Fruit fly (Drosophila melanogaster) whole organism, wandering third instar larva: ENCODE data around the gene Mst98Ca.

ENCODE experiments used
- Abd-B ChIP-seq: fragments of >200 bp; optimal IDR thresholded peaks from 2 replicates; lab custom pipeline; 2017; ENCODE audit warnings: missing biosample characterization, missing genetic modification characterization
- CG32264 ChIP-seq: fragments of 200-800 bp; sonication (Bioruptor generic); optimal IDR thresholded peaks from 2 replicates; lab custom pipeline; 2016; ENCODE audit warnings: missing biosample characterization, missing genetic modification characterization
- CG9705 ChIP-seq: fragments of 200-800 bp; sonication (Bioruptor generic); optimal IDR thresholded peaks from 2 replicates; lab custom pipeline; 2018; ENCODE audit warnings: missing biosample characterization, mild to moderate bottlenecking, missing genetic modification characterization
- CrebA ChIP-seq: fragments of 200-800 bp; sonication (Bioruptor generic); optimal IDR thresholded peaks from 2 replicates; lab custom pipeline; 2016; ENCODE audit warnings: missing biosample characterization, mild to moderate bottlenecking, missing genetic modification characterization, borderline replicate concordance
- Dfd ChIP-seq: fragments of >200 bp; optimal IDR thresholded peaks from 2 replicates; lab custom pipeline; 2017; ENCODE audit warnings: missing biosample characterization, missing genetic modification characterization
- Dif ChIP-seq: fragments of 200-275, 200-300 bp; sonication (Bioruptor generic); optimal IDR thresholded peaks from 2 replicates; lab custom pipeline; 2018; ENCODE audit warnings: missing biosample characterization, missing genetic modification characterization; ENCODE audit not compliant: partially characterized antibody
- GATAd ChIP-seq: sonication (Bioruptor generic); optimal IDR thresholded peaks from 2 replicates; lab custom pipeline; 2016; ENCODE audit warnings: missing biosample characterization, missing genetic modification characterization
- HLH106 ChIP-seq: fragments of 200-800 bp; optimal IDR thresholded peaks from 3 replicates; lab custom pipeline; 2019; ENCODE audit warnings: missing biosample characterization, mild to moderate bottlenecking, missing genetic modification characterization, moderate library complexity
- Hnf4 ChIP-seq: fragments of 200-800 bp; sonication (Bioruptor generic); optimal IDR thresholded peaks from 2 replicates; lab custom pipeline; 2016; ENCODE audit warnings: missing biosample characterization, mild to moderate bottlenecking, missing genetic modification characterization
- Hr78 ChIP-seq: fragments of >200 bp; optimal IDR thresholded peaks from 2 replicates; lab custom pipeline; 2017; ENCODE audit warnings: missing biosample characterization, missing genetic modification characterization
- Hr83 ChIP-seq: fragments of 200-300 bp; sonication (Bioruptor generic); optimal IDR thresholded peaks from 2 replicates; lab custom pipeline; 2016; ENCODE audit warnings: missing biosample characterization, mild to moderate bottlenecking, missing genetic modification characterization, moderate library complexity; ENCODE audit not compliant: poor library complexity, severe bottlenecking
- Jra ChIP-seq: sonication (Bioruptor generic); optimal IDR thresholded peaks from 2 replicates; lab custom pipeline; 2016; ENCODE audit warnings: missing biosample characterization, missing genetic modification characterization
- Mio ChIP-seq: sonication (Bioruptor generic); optimal IDR thresholded peaks from 2 replicates; lab custom pipeline; 2016; ENCODE audit warnings: missing biosample characterization, missing genetic modification characterization
- Myc ChIP-seq: fragments of >200 bp; optimal IDR thresholded peaks from 2 replicates; lab custom pipeline; 2017
- N ChIP-seq: fragments of >200 bp; optimal IDR thresholded peaks from 2 replicates; lab custom pipeline; 2018; ENCODE audit warnings: missing biosample characterization, missing external identifiers, missing genetic modification characterization
- OdsH ChIP-seq: fragments of 200-800 bp; sonication (Bioruptor generic); optimal IDR thresholded peaks from 2 replicates; lab custom pipeline; 2016; ENCODE audit warnings: missing biosample characterization, mild to moderate bottlenecking, missing genetic modification characterization
- Rel ChIP-seq, 2 experiments: fragments of 200-800 bp; sonication (Bioruptor generic) in 1 of 2; optimal IDR thresholded peaks; 2 replicates in 1 of 2; 3 replicates in 1 of 2; lab custom pipeline; 2016 to 2019; ENCODE audit warnings: mild to moderate bottlenecking in 2 of 2, missing biosample characterization in 2 of 2, missing genetic modification characterization in 2 of 2, moderate library complexity in 1 of 2
- Sp1 ChIP-seq: fragments of 200-800 bp; sonication (Bioruptor generic); optimal IDR thresholded peaks from 3 replicates; lab custom pipeline; 2019; ENCODE audit warnings: missing biosample characterization, mild to moderate bottlenecking, missing genetic modification characterization, moderate library complexity
- Vsx2 ChIP-seq: fragments of 200-300, 225-300 bp; sonication (Bioruptor generic); optimal IDR thresholded peaks from 2 replicates; lab custom pipeline; 2018; ENCODE audit warnings: missing biosample characterization, missing genetic modification characterization; ENCODE audit not compliant: partially characterized antibody
- br ChIP-seq: fragments of 200-800 bp; sonication (Bioruptor generic); optimal IDR thresholded peaks from 2 replicates; lab custom pipeline; 2016; ENCODE audit warnings: missing biosample characterization, missing genetic modification characterization
- brk ChIP-seq: fragments of 200-800 bp; sonication (Bioruptor generic); optimal IDR thresholded peaks from 2 replicates; lab custom pipeline; 2016; ENCODE audit warnings: missing biosample characterization, mild to moderate bottlenecking, missing genetic modification characterization
- dl ChIP-seq, 2 experiments: fragments of 175-275, 200-275 bp in 1 of 2; fragments of 200-275 bp in 1 of 2; sonication (Bioruptor generic); optimal IDR thresholded peaks; lab custom pipeline; 2018; ENCODE audit warnings: mild to moderate bottlenecking in 2 of 2, missing biosample characterization in 2 of 2, missing genetic modification characterization in 2 of 2, moderate library complexity in 2 of 2; ENCODE audit not compliant: partially characterized antibody in 2 of 2, insufficient read depth in 1 of 2
- dmrt93B ChIP-seq: fragments of 200-800 bp; sonication (Bioruptor generic); optimal IDR thresholded peaks from 2 replicates; lab custom pipeline; 2018; ENCODE audit warnings: missing biosample characterization, mild to moderate bottlenecking, missing genetic modification characterization
- dsf ChIP-seq: sonication (Bioruptor generic); optimal IDR thresholded peaks from 2 replicates; lab custom pipeline; 2016; ENCODE audit warnings: missing biosample characterization, missing genetic modification characterization, borderline replicate concordance
- ey ChIP-seq: fragments of 200-800 bp; sonication (Bioruptor generic); optimal IDR thresholded peaks from 2 replicates; lab custom pipeline; 2016; ENCODE audit warnings: missing biosample characterization, missing genetic modification characterization
- foxo ChIP-seq, 2 experiments: fragments of 200-800 bp; sonication (Bioruptor generic); optimal IDR thresholded peaks; 2 replicates in 1 of 2; 3 replicates in 1 of 2; lab custom pipeline; 2016 to 2017; ENCODE audit warnings: missing biosample characterization in 2 of 2, missing genetic modification characterization in 2 of 2
- fru ChIP-seq: fragments of 200-800 bp; sonication (Bioruptor generic); optimal IDR thresholded peaks from 3 replicates; lab custom pipeline; 2016; ENCODE audit warnings: missing biosample characterization, mild to moderate bottlenecking, missing genetic modification characterization
- h ChIP-seq: fragments of 200-800 bp; sonication (Bioruptor generic); optimal IDR thresholded peaks from 3 replicates; lab custom pipeline; 2016; ENCODE audit warnings: missing biosample characterization, mild to moderate bottlenecking, missing genetic modification characterization
- jim ChIP-seq: fragments of 175-275, 200-325 bp; sonication (Bioruptor generic); optimal IDR thresholded peaks from 2 replicates; lab custom pipeline; 2016; ENCODE audit warnings: missing biosample characterization, mild to moderate bottlenecking, missing genetic modification characterization
- lola ChIP-seq: fragments of >200 bp; optimal IDR thresholded peaks from 2 replicates; lab custom pipeline; 2017; ENCODE audit warnings: missing biosample characterization, missing genetic modification characterization
- pan ChIP-seq: fragments of >200 bp; optimal IDR thresholded peaks from 2 replicates; lab custom pipeline; 2017
- psq ChIP-seq: fragments of 200-800 bp; sonication (Bioruptor generic); optimal IDR thresholded peaks from 3 replicates; lab custom pipeline; 2017; ENCODE audit warnings: missing biosample characterization, mild to moderate bottlenecking, missing genetic modification characterization, moderate library complexity
- rgr ChIP-seq: fragments of 200-800 bp; sonication (Bioruptor generic); optimal IDR thresholded peaks from 3 replicates; lab custom pipeline; 2016; ENCODE audit warnings: missing biosample characterization, mild to moderate bottlenecking, missing genetic modification characterization
- sage ChIP-seq: fragments of 200-800 bp; sonication (Bioruptor generic); optimal IDR thresholded peaks from 2 replicates; lab custom pipeline; 2016; ENCODE audit warnings: missing biosample characterization, mild to moderate bottlenecking, missing genetic modification characterization
- sv ChIP-seq: fragments of 200-800 bp; sonication (Bioruptor generic); optimal IDR thresholded peaks from 3 replicates; lab custom pipeline; 2016; ENCODE audit warnings: missing biosample characterization, missing genetic modification characterization
- tai ChIP-seq: sonication (Bioruptor generic); optimal IDR thresholded peaks from 2 replicates; lab custom pipeline; 2016; ENCODE audit warnings: missing biosample characterization, missing genetic modification characterization
- usp ChIP-seq: fragments of >200 bp; optimal IDR thresholded peaks from 2 replicates; lab custom pipeline; 2017; ENCODE audit warnings: missing biosample characterization, missing genetic modification characterization
- woc ChIP-seq: sonication (Bioruptor generic); optimal IDR thresholded peaks from 2 replicates; lab custom pipeline; 2016; ENCODE audit warnings: missing biosample characterization, mild to moderate bottlenecking, missing genetic modification characterization

Mst98Ca gene

DNA sequence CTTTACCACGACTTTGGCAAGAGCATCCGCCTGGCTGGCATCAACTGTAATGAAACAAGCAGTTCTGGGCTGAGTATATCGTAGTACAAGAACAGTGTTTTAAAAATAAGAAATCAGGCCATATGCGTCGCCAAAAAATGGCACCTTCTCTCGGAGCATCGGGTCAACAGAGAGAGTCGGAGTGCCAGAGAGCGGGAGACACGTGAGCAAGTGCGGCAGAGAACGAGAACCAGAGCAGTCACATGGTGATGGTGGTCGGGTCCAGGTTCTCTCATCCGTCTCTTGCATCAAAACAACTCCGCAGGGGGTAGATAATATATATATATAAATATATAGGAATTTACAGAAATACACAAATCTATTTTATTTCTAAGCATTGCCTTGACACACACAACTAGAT is 33.7 kb downstream of the Mst98Ca start:
- TF ChIP-seq Dif (GFP tag; lab: Kevin White, UChicago), result peak; percentile 84
- no peak for TF ChIP-seq jim
- no peak for TF ChIP-seq HLH106 (tag; lab: Kevin White, UChicago)
- peak; percentile 45 to 85 for TF ChIP-seq dl (GFP tag; optimal IDR thresholded peaks at IDR 0.05; lab: Kevin White, UChicago; ENCODE audit: insufficient read depth in 1 of 2, partially characterized antibody in 2 of 2)
- no peak for TF ChIP-seq lola (GFP tag; lab: Kevin White, UChicago)

DNA sequence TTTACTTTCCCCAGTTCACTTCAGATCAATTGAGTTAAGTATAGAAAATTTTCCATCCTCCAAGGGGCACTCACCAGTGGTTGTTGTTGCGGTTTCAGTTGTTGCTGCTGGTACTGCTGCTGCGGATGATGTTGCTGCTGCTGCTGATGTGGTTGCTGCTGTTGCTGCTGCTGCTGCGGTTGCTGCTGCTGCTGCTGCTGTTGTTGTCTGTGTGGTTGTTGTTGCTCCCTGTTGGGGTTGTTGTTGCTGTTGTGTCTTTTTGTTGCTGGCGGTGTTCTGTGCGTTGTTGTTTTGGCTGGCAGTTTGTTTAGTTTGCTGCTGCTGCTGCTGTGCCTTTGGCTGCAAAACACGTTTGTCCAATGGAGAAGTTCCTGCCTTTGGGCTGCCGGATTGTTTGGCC is 34.3 kb downstream of the Mst98Ca start:
- TF ChIP-seq Hnf4 (no peak), rgr (GFP tag; lab: Kevin White, UChicago) (no peak), dmrt93B (GFP tag; lab: Kevin White, UChicago) (no peak), ey (no peak), h (GFP tag; lab: Kevin White, UChicago) (no peak), HLH106 (tag; lab: Kevin White, UChicago) (no peak), Dfd (GFP tag; lab: Kevin White, UChicago) (peak; percentile 96)
- TF ChIP-seq, all 38 proteins: peak for 1

DNA sequence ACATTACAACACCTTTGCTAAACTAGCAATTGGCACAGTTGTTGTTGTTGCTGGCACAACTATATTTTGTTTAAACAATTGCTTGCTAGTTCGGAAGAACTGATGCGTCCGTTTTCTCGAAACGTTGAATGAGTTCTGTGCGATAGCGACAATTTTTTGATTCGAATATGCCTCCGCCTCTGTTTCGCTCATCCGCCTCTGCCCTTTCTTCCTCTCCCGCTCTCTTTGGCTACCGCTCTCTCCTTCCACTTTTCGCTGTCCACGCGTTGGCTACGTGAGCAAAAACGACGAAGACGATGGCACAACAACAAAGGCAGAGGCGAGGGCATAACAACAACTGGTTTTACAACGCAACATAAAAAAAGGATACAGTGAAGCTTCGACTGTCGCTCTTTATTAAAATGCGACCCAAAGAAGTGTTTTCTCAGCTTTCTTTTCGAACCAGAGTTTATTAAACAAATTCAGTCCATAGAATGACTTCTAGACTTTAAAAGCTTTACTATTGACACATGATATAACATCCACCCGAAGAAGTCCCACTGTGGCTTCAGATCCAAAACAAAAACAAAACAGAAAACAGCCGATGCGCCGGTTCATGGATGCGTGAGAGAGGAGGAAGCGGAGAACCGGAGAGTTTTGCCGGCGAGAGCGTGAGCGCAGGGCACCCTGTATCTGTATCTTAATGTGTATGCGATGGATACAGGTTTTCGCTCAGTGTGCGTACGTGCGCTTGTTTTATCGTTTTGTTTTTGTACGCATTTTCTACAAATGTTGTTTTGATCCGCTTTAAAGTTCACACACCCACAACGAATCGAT is 35.2 kb downstream of the Mst98Ca start:
- TF ChIP-seq ey (peak; percentile 100), dl (GFP tag; optimal IDR thresholded peaks at IDR 0.05; lab: Kevin White, UChicago; ENCODE audit: insufficient read depth in 1 of 2, partially characterized antibody in 2 of 2) (peak; percentile 84 to 90), Hr83 (GFP tag; lab: Kevin White, UChicago) (peak; percentile 94), CG32264 (GFP tag; lab: Kevin White, UChicago) (peak; percentile 99), CG9705 (GFP tag; lab: Kevin White, UChicago) (peak; percentile 99), Myc (lab: Kevin White, UChicago) (no peak), psq (GFP tag; lab: Kevin White, UChicago) (peak; percentile 100), fru (GFP tag; lab: Kevin White, UChicago) (peak; percentile 100), HLH106 (tag; lab: Kevin White, UChicago) (peak; percentile 99), rgr (GFP tag; lab: Kevin White, UChicago) (peak; percentile 100), dsf (GFP tag; lab: Kevin White, UChicago) (peak; percentile 97), CrebA (peak; percentile 98), dmrt93B (GFP tag; lab: Kevin White, UChicago) (peak; percentile 99), tai (GFP tag; lab: Kevin White, UChicago) (peak; percentile 99), Jra (GFP tag; lab: Kevin White, UChicago) (peak; percentile 99), foxo (GFP tag; optimal IDR thresholded peaks at IDR 0.05; lab: Kevin White, UChicago) (peak; percentile 99 to 100), Dfd (GFP tag; lab: Kevin White, UChicago) (peak; percentile 95), Mio (peak; percentile 98), Rel (GFP tag; optimal IDR thresholded peaks at IDR 0.05; lab: Kevin White, UChicago) (peak; percentile 100), Rel (tag; optimal IDR thresholded peaks at IDR 0.05; lab: Kevin White, UChicago) (peak; percentile 94), usp (GFP tag; lab: Kevin White, UChicago) (no peak), br (GFP tag; lab: Kevin White, UChicago) (peak; percentile 100), pan (lab: Kevin White, UChicago) (no peak), woc (GFP tag; lab: Kevin White, UChicago) (peak; percentile 100), jim (peak; percentile 93), brk (peak; percentile 98), GATAd (GFP tag; lab: Kevin White, UChicago) (peak; percentile 96), Vsx2 (GFP tag; lab: Kevin White, UChicago) (peak; percentile 51), Hnf4 (peak; percentile 100), h (GFP tag; lab: Kevin White, UChicago) (peak; percentile 100), N (GFP tag; lab: Kevin White, UChicago) (no peak), Hr78 (no peak), sv (GFP tag; lab: Kevin White, UChicago) (peak; percentile 99), Abd-B (GFP tag; lab: Kevin White, UChicago) (no peak), lola (GFP tag; lab: Kevin White, UChicago) (no peak), Dif (GFP tag; lab: Kevin White, UChicago) (peak; percentile 93), sage (GFP tag; lab: Kevin White, UChicago) (peak; percentile 99), OdsH (GFP tag; lab: Kevin White, UChicago) (peak; percentile 100), Sp1 (GFP tag; lab: Kevin White, UChicago) (peak; percentile 100)
- TF ChIP-seq, all 38 proteins: peak for 31
